Fruit fly (Drosophila melanogaster) whole organism, embryonic: ENCODE measurements around the gene Grd.
A peak's percentile ranks its signal among the peaks of the same experiment; 100 is the strongest.

ENCODE experiments used
- Atf6 ChIP-seq: fragments of 200-800 bp; sonication (Bioruptor generic); IDR thresholded peaks from 2 replicates; pipeline ENCODE4 v1.3.6; 2022; ENCODE audit warnings: missing biosample characterization, missing genetic modification characterization
- C15 ChIP-seq: fragments of 200-800 bp; sonication (Bioruptor generic); IDR thresholded peaks from 3 replicates; pipeline ENCODE4 v1.3.6; 2022; ENCODE audit warnings: missing biosample characterization, missing genetic modification characterization
- CG10274 ChIP-seq: fragments of 200-800 bp; sonication (Bioruptor generic); optimal IDR thresholded peaks from 3 replicates; lab custom pipeline; 2017; ENCODE audit warnings: missing biosample characterization, mild to moderate bottlenecking, missing genetic modification characterization
- CG11398 ChIP-seq: fragments of 200-800 bp; sonication (Bioruptor generic); optimal IDR thresholded peaks from 2 replicates; lab custom pipeline; 2016; ENCODE audit warnings: missing biosample characterization, missing genetic modification characterization
- CG11695 ChIP-seq: fragments of 200-800 bp; sonication (Bioruptor generic); IDR thresholded peaks from 3 replicates; pipeline ENCODE4 v1.3.6; 2022; ENCODE audit warnings: missing biosample characterization, missing genetic modification characterization
- CG13296 ChIP-seq: fragments of 200-800 bp; sonication (Bioruptor generic); optimal IDR thresholded peaks from 3 replicates; lab custom pipeline; 2018; ENCODE audit warnings: missing biosample characterization, mild to moderate bottlenecking, missing genetic modification characterization
- CG15696 ChIP-seq: fragments of 200-800 bp; sonication (Bioruptor generic); optimal IDR thresholded peaks from 2 replicates; lab custom pipeline; 2019; ENCODE audit warnings: missing biosample characterization, mild to moderate bottlenecking, missing genetic modification characterization, moderate library complexity
- CG1647 ChIP-seq: fragments of 200-800 bp; sonication (Bioruptor generic); optimal IDR thresholded peaks from 3 replicates; lab custom pipeline; 2016; ENCODE audit warnings: missing biosample characterization, missing genetic modification characterization
- CG17568 ChIP-seq: fragments of 200-800 bp; sonication (Bioruptor generic); optimal IDR thresholded peaks from 2 replicates; lab custom pipeline; 2018; ENCODE audit warnings: missing biosample characterization, mild to moderate bottlenecking, missing genetic modification characterization, moderate library complexity
- CG1792 ChIP-seq: fragments of 200-800 bp; sonication (Bioruptor generic); optimal IDR thresholded peaks from 2 replicates; lab custom pipeline; 2016; ENCODE audit warnings: missing biosample characterization, missing genetic modification characterization
- CG3847 ChIP-seq: fragments of 200-800 bp; sonication (Bioruptor generic); IDR thresholded peaks from 2 replicates; pipeline ENCODE4 v1.3.6; 2022; ENCODE audit warnings: missing biosample characterization, missing genetic modification characterization
- CG4854 ChIP-seq: fragments of 200-800 bp; sonication (Bioruptor generic); optimal IDR thresholded peaks from 2 replicates; lab custom pipeline; 2016; ENCODE audit warnings: missing biosample characterization, missing genetic modification characterization, inconsistent platforms
- CG6272 ChIP-seq: fragments of 200-800 bp; sonication (Bioruptor generic); IDR thresholded peaks from 2 replicates; pipeline ENCODE4 v1.3.6; 2022; ENCODE audit warnings: missing biosample characterization, missing genetic modification characterization
- CG6765 ChIP-seq: fragments of 200-800 bp; sonication (Bioruptor generic); optimal IDR thresholded peaks from 3 replicates; lab custom pipeline; 2017; ENCODE audit warnings: missing biosample characterization, mild to moderate bottlenecking, missing genetic modification characterization
- CG7839 ChIP-seq: fragments of 200-800 bp; sonication (Bioruptor generic); optimal IDR thresholded peaks from 3 replicates; lab custom pipeline; 2018; ENCODE audit warnings: missing biosample characterization, mild to moderate bottlenecking, missing genetic modification characterization, moderate library complexity
- CG8388 ChIP-seq: fragments of 200-800 bp; sonication (Bioruptor generic); optimal IDR thresholded peaks from 2 replicates; lab custom pipeline; 2019; ENCODE audit warnings: missing biosample characterization, mild to moderate bottlenecking, missing genetic modification characterization, moderate library complexity
- CG9215 ChIP-seq: fragments of 200-800 bp; sonication (Bioruptor generic); IDR thresholded peaks from 2 replicates; pipeline ENCODE4 v1.3.6; 2022; ENCODE audit warnings: missing biosample characterization, missing genetic modification characterization
- CG9437 ChIP-seq: fragments of 200-800 bp; sonication (Bioruptor generic); optimal IDR thresholded peaks from 2 replicates; lab custom pipeline; 2018; ENCODE audit warnings: missing biosample characterization, mild to moderate bottlenecking, missing genetic modification characterization
- CG9727 ChIP-seq: fragments of 200-800 bp; sonication (Bioruptor generic); optimal IDR thresholded peaks from 3 replicates; lab custom pipeline; 2017; ENCODE audit warnings: missing biosample characterization, mild to moderate bottlenecking, missing genetic modification characterization
- Deaf1 ChIP-seq: fragments of 200-800 bp; optimal IDR thresholded peaks from 3 replicates; lab custom pipeline; 2019; ENCODE audit warnings: missing biosample characterization, mild to moderate bottlenecking, missing genetic modification characterization, moderate library complexity
- Doc3 ChIP-seq: fragments of 200-800 bp; sonication (Bioruptor generic); IDR thresholded peaks from 3 replicates; pipeline ENCODE4 v1.3.6; 2022; ENCODE audit warnings: missing biosample characterization, missing genetic modification characterization; ENCODE audit not compliant: partially characterized antibody
- Eip74EF ChIP-seq, 2 experiments: fragments of 200-800 bp in 1 of 2; fragments of >200 bp in 1 of 2; sonication (Bioruptor generic) in 1 of 2; optimal IDR thresholded peaks; 2 replicates each; lab custom pipeline; 2017 to 2019; ENCODE audit warnings: missing biosample characterization in 2 of 2, missing genetic modification characterization in 2 of 2, mild to moderate bottlenecking in 1 of 2, moderate library complexity in 1 of 2
- Fer1 ChIP-seq: fragments of 200-800 bp; sonication (Bioruptor generic); optimal IDR thresholded peaks from 2 replicates; lab custom pipeline; 2017; ENCODE audit warnings: missing biosample characterization, mild to moderate bottlenecking, missing genetic modification characterization
- NFAT ChIP-seq: fragments of 200-800 bp; sonication (Bioruptor generic); IDR thresholded peaks from 2 replicates; pipeline ENCODE4 v1.3.6; 2022; ENCODE audit warnings: missing biosample characterization, missing genetic modification characterization
- PHDP ChIP-seq: fragments of 200-800 bp; sonication (Bioruptor generic); optimal IDR thresholded peaks from 3 replicates; lab custom pipeline; 2018; ENCODE audit warnings: missing biosample characterization, mild to moderate bottlenecking, missing genetic modification characterization, moderate library complexity
- Pdp1 ChIP-seq, 2 experiments: fragments of 200-800 bp; sonication (Bioruptor generic); optimal IDR thresholded peaks; 3 replicates each; lab custom pipeline; 2016; ENCODE audit warnings: missing biosample characterization in 2 of 2, missing genetic modification characterization in 2 of 2, mild to moderate bottlenecking in 1 of 2, moderate library complexity in 1 of 2
- Sin3A ChIP-seq: fragments of >200 bp; optimal IDR thresholded peaks from 2 replicates; lab custom pipeline; 2018
- ara ChIP-seq: fragments of 200-800 bp; sonication (Bioruptor generic); IDR thresholded peaks from 2 replicates; pipeline ENCODE4 v1.3.6; 2022; ENCODE audit warnings: missing biosample characterization, missing genetic modification characterization
- btn ChIP-seq: fragments of 200-800 bp; sonication (Bioruptor generic); optimal IDR thresholded peaks from 2 replicates; lab custom pipeline; 2016; ENCODE audit warnings: missing biosample characterization, missing genetic modification characterization
- crol ChIP-seq: fragments of 200-800 bp; sonication (Bioruptor generic); IDR thresholded peaks from 2 replicates; pipeline ENCODE4 v1.3.6; 2022; ENCODE audit warnings: missing biosample characterization, missing genetic modification characterization
- dimm ChIP-seq: fragments of 200-800 bp; sonication (Bioruptor generic); IDR thresholded peaks from 2 replicates; pipeline ENCODE4 v1.3.6; 2022; ENCODE audit warnings: missing biosample characterization, missing genetic modification characterization
- dysf ChIP-seq: fragments of 200-800 bp; sonication (Bioruptor generic); IDR thresholded peaks from 3 replicates; pipeline ENCODE4 v1.3.6; 2022; ENCODE audit warnings: missing biosample characterization, missing genetic modification characterization
- ham ChIP-seq: fragments of 200-800 bp; sonication (Bioruptor generic); IDR thresholded peaks from 2 replicates; pipeline ENCODE4 v1.3.6; 2022; ENCODE audit warnings: missing biosample characterization, missing genetic modification characterization
- inv ChIP-seq: fragments of 200-800 bp; sonication (Bioruptor generic); IDR thresholded peaks from 2 replicates; pipeline ENCODE4 v1.3.6; 2022; ENCODE audit warnings: missing biosample characterization, missing genetic modification characterization; ENCODE audit not compliant: partially characterized antibody
- jumu ChIP-seq: fragments of 200-800 bp; sonication (Bioruptor generic); optimal IDR thresholded peaks from 3 replicates; lab custom pipeline; 2016; ENCODE audit warnings: missing biosample characterization, missing genetic modification characterization
- kni ChIP-seq: fragments of 200-800 bp; sonication (Bioruptor generic); optimal IDR thresholded peaks from 3 replicates; lab custom pipeline; 2017; ENCODE audit warnings: mild to moderate bottlenecking, missing biosample characterization, missing genetic modification reagents, missing genetic modification characterization
- mld ChIP-seq: fragments of 200-800 bp; sonication (Bioruptor generic); IDR thresholded peaks from 3 replicates; pipeline ENCODE4 v1.3.6; 2022; ENCODE audit warnings: missing biosample characterization, missing genetic modification characterization; ENCODE audit not compliant: partially characterized antibody
- nau ChIP-seq: fragments of 200-800 bp; sonication (Bioruptor generic); optimal IDR thresholded peaks from 3 replicates; lab custom pipeline; 2017; ENCODE audit warnings: missing biosample characterization, mild to moderate bottlenecking, missing genetic modification characterization, missing genetic modification reagents
- psq ChIP-seq: fragments of 200-800 bp; sonication (Bioruptor generic); optimal IDR thresholded peaks from 2 replicates; lab custom pipeline; 2017; ENCODE audit warnings: missing biosample characterization, missing genetic modification characterization
- pzg ChIP-seq: fragments of 200-800 bp; sonication (Bioruptor generic); optimal IDR thresholded peaks from 3 replicates; lab custom pipeline; 2018; ENCODE audit warnings: missing biosample characterization, mild to moderate bottlenecking, missing genetic modification characterization, moderate library complexity
- sima ChIP-seq: fragments of 200-800 bp; sonication (Bioruptor generic); optimal IDR thresholded peaks from 2 replicates; lab custom pipeline; 2016; ENCODE audit warnings: missing biosample characterization, missing genetic modification characterization
- slou ChIP-seq: fragments of 200-800 bp; sonication (Bioruptor generic); optimal IDR thresholded peaks from 3 replicates; lab custom pipeline; 2016; ENCODE audit warnings: missing biosample characterization, missing genetic modification characterization
- sna ChIP-seq: fragments of 200-800 bp; sonication (Bioruptor generic); IDR thresholded peaks from 2 replicates; pipeline ENCODE4 v1.3.6; 2022; ENCODE audit warnings: missing biosample characterization, missing genetic modification characterization; ENCODE audit not compliant: partially characterized antibody
- sug ChIP-seq: fragments of 200-800 bp; optimal IDR thresholded peaks from 2 replicates; lab custom pipeline; 2019; ENCODE audit warnings: missing biosample characterization, mild to moderate bottlenecking, missing genetic modification characterization, moderate library complexity
- tgo ChIP-seq: fragments of 200-800 bp; sonication (Bioruptor generic); IDR thresholded peaks from 3 replicates; pipeline ENCODE4 v1.3.6; 2022; ENCODE audit warnings: missing biosample characterization, missing genetic modification characterization
- ttk ChIP-seq: fragments of 200-800 bp; sonication (Bioruptor generic); IDR thresholded peaks from 2 replicates; pipeline ENCODE4 v2.1.2; 2022; ENCODE audit warnings: missing biosample characterization, missing genetic modification characterization
- twi ChIP-seq: fragments of 200-800 bp; optimal IDR thresholded peaks from 2 replicates; lab custom pipeline; 2019; ENCODE audit warnings: missing biosample characterization, mild to moderate bottlenecking, missing genetic modification characterization, moderate library complexity
- vfl ChIP-seq: fragments of 200-800 bp; sonication (Bioruptor generic); optimal IDR thresholded peaks from 2 replicates; lab custom pipeline; 2016; ENCODE audit warnings: missing biosample characterization, missing genetic modification characterization
- zen2 ChIP-seq: fragments of 200-800 bp; sonication (Bioruptor generic); IDR thresholded peaks from 3 replicates; pipeline ENCODE4 v1.3.6; 2022; ENCODE audit warnings: missing biosample characterization, missing genetic modification characterization; ENCODE audit not compliant: partially characterized antibody

Gene Grd

DNA sequence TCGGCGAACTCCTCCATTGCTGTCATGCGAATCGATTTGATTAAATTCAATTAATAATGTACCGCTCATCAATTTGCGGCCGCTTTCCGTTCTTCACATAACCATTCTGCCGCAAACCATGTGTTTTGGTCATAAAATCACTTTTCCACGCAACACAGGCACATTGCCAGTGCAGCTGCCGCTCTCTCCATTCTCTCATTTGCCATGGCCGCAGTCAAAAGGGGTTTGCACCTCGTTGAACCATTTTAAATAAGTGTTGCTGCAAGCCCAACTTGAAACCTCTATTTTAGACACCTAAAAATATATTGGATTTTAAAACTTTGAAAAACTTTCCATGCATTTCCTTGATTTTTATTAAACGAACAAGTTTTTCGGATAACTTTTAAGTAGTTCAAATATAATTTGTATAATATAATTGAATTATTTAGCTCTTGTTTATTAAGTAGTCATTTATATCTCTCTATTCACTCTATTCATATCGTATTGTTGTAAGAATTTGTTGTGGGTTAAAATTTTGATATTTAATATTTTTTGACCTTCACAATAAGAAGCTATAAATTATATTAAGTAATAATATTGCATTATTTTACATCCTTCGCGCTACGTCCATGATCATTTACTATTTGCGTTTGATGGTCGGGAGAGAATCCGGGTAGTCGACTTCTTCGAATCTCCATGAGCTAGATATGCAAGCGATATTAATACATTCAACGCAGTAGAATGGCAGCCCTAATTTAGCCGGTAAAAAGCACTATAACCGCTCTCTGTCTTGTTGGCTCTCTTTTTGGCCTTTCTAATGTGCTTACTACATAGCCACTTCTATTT is 33.7 kb downstream of the Grd start, which contains the start of gene CG5535 (continued):
- TF ChIP-seq pzg (no peak), CG11695 (peak; percentile 44; the same call in 1 of the 3 replicates), tgo (GFP tag; lab: Robert Waterston, UW) (peak; percentile 60; the same call in 2 of the 3 replicates), Doc3 (GFP tag; lab: Robert Waterston, UW) (no peak), NFAT (peak; percentile 74), CG17568 (GFP tag; lab: Kevin White, UChicago) (no peak), twi (tag; lab: Kevin White, UChicago) (peak; percentile 71), mld (GFP tag; lab: Robert Waterston, UW) (no peak), crol (peak; percentile 46), ham (GFP tag; lab: Robert Waterston, UW) (no peak), CG9215 (peak; percentile 58), btn (GFP tag; lab: Kevin White, UChicago) (no peak), Atf6 (GFP tag; lab: Robert Waterston, UW) (no peak; the same call in 1 of the 2 replicates), CG9437 (GFP tag; lab: Kevin White, UChicago) (peak; percentile 93), sug (peak; percentile 71), dysf (peak; percentile 69), sima (GFP tag; lab: Kevin White, UChicago) (no peak), Fer1 (GFP tag; lab: Kevin White, UChicago) (peak; percentile 48), inv (GFP tag; lab: Robert Waterston, UW) (no peak), CG6272 (GFP tag; lab: Robert Waterston, UW) (peak; percentile 55), PHDP (tag; lab: Kevin White, UChicago) (peak; percentile 74), CG3847 (GFP tag; lab: Robert Waterston, UW) (peak; percentile 51), CG6765 (GFP tag; lab: Kevin White, UChicago) (peak; percentile 80), slou (GFP tag; lab: Kevin White, UChicago) (peak; percentile 66), CG9727 (peak; percentile 91), C15 (GFP tag; lab: Robert Waterston, UW) (0 out of 3 replicates have a peak, but pooled peaks have one; percentile 6), psq (GFP tag; lab: Kevin White, UChicago) (peak; percentile 36), Deaf1 (peak; percentile 45), Eip74EF (GFP tag; optimal IDR thresholded peaks at IDR 0.05; lab: Kevin White, UChicago) (peak in 1 of 2 experiments; percentile 82), Pdp1 (GFP tag; optimal IDR thresholded peaks at IDR 0.05; lab: Kevin White, UChicago) (peak; percentile 45 to 80), zen2 (GFP tag; lab: Robert Waterston, UW) (no peak), CG13296 (peak; percentile 81), CG10274 (GFP tag; lab: Kevin White, UChicago) (no peak), CG11398 (no peak), CG1647 (GFP tag; lab: Kevin White, UChicago) (peak; percentile 24), nau (GFP tag; lab: Kevin White, UChicago) (no peak), dimm (no peak), kni (GFP tag; lab: Kevin White, UChicago) (peak; percentile 58), CG4854 (GFP tag; lab: Kevin White, UChicago) (no peak), ara (GFP tag; lab: Robert Waterston, UW) (peak; percentile 62), CG7839 (tag; lab: Kevin White, UChicago) (peak; percentile 90), CG8388 (peak; percentile 81), CG15696 (tag; lab: Kevin White, UChicago) (peak; percentile 61), sna (GFP tag; lab: Robert Waterston, UW) (no peak), jumu (GFP tag; lab: Kevin White, UChicago) (peak; percentile 51), vfl (GFP tag; lab: Kevin White, UChicago) (no peak), CG1792 (GFP tag; lab: Kevin White, UChicago) (no peak), Sin3A (no peak), ttk (peak; percentile 54)
